Fruit fly (Drosophila melanogaster): ENCODE results near the gene Ddx1.

Gene Ddx1

DNA sequence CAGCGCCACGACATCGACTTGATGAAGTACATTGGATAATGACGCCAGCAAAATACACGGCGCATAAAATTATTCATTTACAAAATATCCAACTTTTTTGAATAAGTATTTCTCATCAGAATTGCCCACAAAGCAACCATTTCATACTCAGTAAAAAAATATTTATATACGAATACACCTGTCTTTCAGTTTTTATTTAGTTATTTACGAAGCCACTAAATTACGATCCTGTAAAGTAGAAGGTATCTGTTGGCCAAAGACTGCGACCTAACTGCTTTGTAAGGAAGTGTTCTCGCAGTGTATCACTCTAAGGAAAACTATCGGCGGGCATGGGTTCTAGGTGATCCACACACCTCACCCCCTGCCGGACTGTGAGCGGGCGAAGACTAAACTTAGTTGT is 14.0 kb downstream of the Ddx1 start (continued):
- peak in 1 of 2 experiments; percentile 31 for TF ChIP-seq chif (GFP tag; optimal IDR thresholded peaks at IDR 0.05)
- peak; percentile 91 for TF ChIP-seq Ets65A (GFP tag)
- no peak for TF ChIP-seq CG10565 (GFP tag; optimal IDR thresholded peaks at IDR 0.05)
- no peak for TF ChIP-seq fru (optimal IDR thresholded peaks at IDR 0.05)
- no peak for TF ChIP-seq CG1024 (GFP tag; IDR thresholded peaks at IDR 0.05)
- TF ChIP-seq NFAT (GFP tag; IDR thresholded peaks at IDR 0.05) = peak; percentile 42; the same call in 1 of the 2 replicates
- no peak for TF ChIP-seq slp2 (GFP tag; optimal IDR thresholded peaks at IDR 0.05)
- TF ChIP-seq hkb (optimal IDR thresholded peaks at IDR 0.05) = no peak
- TF ChIP-seq hkb (GFP tag; IDR thresholded peaks at IDR 0.05) = 0 out of 2 replicates have a peak, but pooled peaks have one; percentile 33
- no peak for TF ChIP-seq chinmo (GFP tag; IDR thresholded peaks at IDR 0.05; ENCODE audit: partially characterized antibody)
- TF ChIP-seq nau (GFP tag; optimal IDR thresholded peaks at IDR 0.05) = no peak
- TF ChIP-seq scrt (GFP tag; optimal IDR thresholded peaks at IDR 0.05) = no peak
- TF ChIP-seq luna (GFP tag; optimal IDR thresholded peaks at IDR 0.05) = no peak
- peak; percentile 51 for TF ChIP-seq Antp (GFP tag; optimal IDR thresholded peaks at IDR 0.05)
- no peak for TF ChIP-seq caup (GFP tag; optimal IDR thresholded peaks at IDR 0.05; ENCODE audit: severe bottlenecking)
- peak; percentile 51 for TF ChIP-seq Oaz (GFP tag; IDR thresholded peaks at IDR 0.05)
- no peak; the same call in 1 of the 2 replicates for TF ChIP-seq esg (GFP tag; conservative IDR thresholded peaks at IDR 0.05)
- TF ChIP-seq Dbx (GFP tag; IDR thresholded peaks at IDR 0.05) = peak; percentile 47; the same call in 1 of the 3 replicates
- TF ChIP-seq E2f2 (GFP tag; IDR thresholded peaks at IDR 0.05) = peak; percentile 22; the same call in 1 of the 2 replicates
- no peak for TF ChIP-seq CG4328 (GFP tag; optimal IDR thresholded peaks at IDR 0.05)
- no peak for TF ChIP-seq Hand (GFP tag; optimal IDR thresholded peaks at IDR 0.05)
- peak; percentile 61 for TF ChIP-seq bcd (GFP tag; optimal IDR thresholded peaks at IDR 0.05)
- no peak for TF ChIP-seq CG12299 (tag; optimal IDR thresholded peaks at IDR 0.05)
- TF ChIP-seq prd (optimal IDR thresholded peaks at IDR 0.05) = no peak
- TF ChIP-seq prd (GFP tag; IDR thresholded peaks at IDR 0.05) = peak; percentile 75
- no peak for TF ChIP-seq Hr78 (GFP tag; optimal IDR thresholded peaks at IDR 0.05)
- TF ChIP-seq CG1603 (tag; optimal IDR thresholded peaks at IDR 0.05) = no peak
- peak; percentile 43 for TF ChIP-seq pum (GFP tag; optimal IDR thresholded peaks at IDR 0.05)
- TF ChIP-seq ERR (GFP tag; optimal IDR thresholded peaks at IDR 0.05) = no peak
- TF ChIP-seq nmo (GFP tag; optimal IDR thresholded peaks at IDR 0.05) = peak; percentile 73
- TF ChIP-seq schlank (tag; optimal IDR thresholded peaks at IDR 0.05) = no peak
- no peak for TF ChIP-seq D (optimal IDR thresholded peaks at IDR 0.05)
- TF ChIP-seq D (GFP tag; optimal IDR thresholded peaks at IDR 0.05) = no peak
- peak; percentile 12 for TF ChIP-seq zf30C (GFP tag; optimal IDR thresholded peaks at IDR 0.05)
- no peak for TF ChIP-seq Vsx1 (GFP tag; optimal IDR thresholded peaks at IDR 0.05)
- TF ChIP-seq HLH4C (GFP tag; IDR thresholded peaks at IDR 0.05; ENCODE audit: partially characterized antibody) = no peak
- peak; percentile 23; the same call in 1 of the 2 replicates for TF ChIP-seq dimm (GFP tag; IDR thresholded peaks at IDR 0.05)
- TF ChIP-seq odd (GFP tag; optimal IDR thresholded peaks at IDR 0.05) = no peak
- TF ChIP-seq Doc2 (GFP tag; IDR thresholded peaks at IDR 0.05) = no peak
- no peak for TF ChIP-seq onecut (GFP tag; IDR thresholded peaks at IDR 0.05)
- no peak for TF ChIP-seq Deaf1 (tag; optimal IDR thresholded peaks at IDR 0.05)
- no peak for TF ChIP-seq emc (GFP tag; optimal IDR thresholded peaks at IDR 0.05)
- TF ChIP-seq CG13424 (tag; optimal IDR thresholded peaks at IDR 0.05) = no peak
- TF ChIP-seq ara (GFP tag; IDR thresholded peaks at IDR 0.05) = 0 out of 2 replicates have a peak, but pooled peaks have one; percentile 35
- TF ChIP-seq CG1529 (GFP tag; optimal IDR thresholded peaks at IDR 0.05) = peak; percentile 0
- TF ChIP-seq CG8765 (GFP tag; IDR thresholded peaks at IDR 0.05) = no peak
- TF ChIP-seq CkIIα-i1 (GFP tag; IDR thresholded peaks at IDR 0.05) = no peak
- TF ChIP-seq grau (tag; optimal IDR thresholded peaks at IDR 0.05) = no peak
- TF ChIP-seq Myb (GFP tag; optimal IDR thresholded peaks at IDR 0.05) = no peak
- TF ChIP-seq unpg (GFP tag; optimal IDR thresholded peaks at IDR 0.05) = no peak
- TF ChIP-seq Rx (GFP tag; IDR thresholded peaks at IDR 0.05) = 0 out of 2 replicates have a peak, but pooled peaks have one; percentile 34
- TF ChIP-seq corto (GFP tag; optimal IDR thresholded peaks at IDR 0.05) = no peak
